Fruit fly (Drosophila melanogaster) whole organism, adult: Measurements from ENCODE around the gene fbp.

Experiments used
- CG12768 ChIP-seq: fragments of 200-800 bp; sonication (Bioruptor generic); optimal IDR thresholded peaks from 2 replicates; lab custom pipeline; 2017; ENCODE audit warnings: missing biosample characterization, missing genetic modification characterization, mild to moderate bottlenecking, moderate library complexity, missing genetic modification reagents
- kay ChIP-seq: fragments of 200-800 bp; sonication (Bioruptor generic); peaks from one replicate; lab custom pipeline; 2016; ENCODE audit warnings: missing biosample characterization, missing genetic modification characterization, borderline replicate concordance
- tj ChIP-seq: fragments of 200-800 bp; sonication (Bioruptor generic); optimal IDR thresholded peaks from 3 replicates; lab custom pipeline; 2017; ENCODE audit warnings: missing biosample characterization, mild to moderate bottlenecking, missing genetic modification characterization, moderate library complexity

DNA sequence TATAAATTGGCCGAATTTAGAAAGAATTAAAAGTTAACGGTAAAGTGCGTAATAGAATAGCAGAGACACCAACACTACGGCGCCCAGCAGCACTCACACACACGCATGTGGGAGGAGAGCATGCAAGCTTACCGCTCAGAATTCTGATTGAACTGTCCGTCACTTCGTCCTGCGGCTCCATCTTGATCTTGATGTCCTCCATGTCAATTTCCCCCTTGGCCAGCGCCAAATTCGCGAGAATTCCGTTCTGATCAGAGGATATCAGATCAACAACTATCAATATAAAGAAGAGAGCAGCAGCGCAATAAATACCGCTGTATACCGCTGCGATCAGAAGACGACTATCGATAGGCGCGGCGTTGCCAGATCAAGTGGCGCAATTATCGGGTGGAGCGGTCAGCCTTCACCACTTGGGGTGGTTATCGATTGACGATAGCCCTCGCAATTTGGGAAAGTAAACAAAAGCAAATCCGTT is 28.3 kb downstream of the fbp start, which contains the start of the genes CG10462 and Nf-YB:
- TF ChIP-seq tj (GFP tag; lab: Kevin White, UChicago) (no peak), kay (GFP tag; lab: Kevin White, UChicago) (no peak), CG12768 (GFP tag; lab: Kevin White, UChicago) (no peak)
